Fruit fly (Drosophila melanogaster) whole organism, wandering third instar larva: Measurements from ENCODE around the gene CG14300.
A peak's percentile ranks its signal among the peaks of the same experiment; 100 is the strongest.

Experiments used
- CG9705 ChIP-seq: fragments of 200-800 bp; sonication (Bioruptor generic); optimal IDR thresholded peaks from 2 replicates; lab custom pipeline; 2018; ENCODE audit warnings: missing biosample characterization, mild to moderate bottlenecking, missing genetic modification characterization
- Dif ChIP-seq: fragments of 200-275, 200-300 bp; sonication (Bioruptor generic); optimal IDR thresholded peaks from 2 replicates; lab custom pipeline; 2018; ENCODE audit warnings: missing biosample characterization, missing genetic modification characterization; ENCODE audit not compliant: partially characterized antibody
- GATAd ChIP-seq: sonication (Bioruptor generic); optimal IDR thresholded peaks from 2 replicates; lab custom pipeline; 2016; ENCODE audit warnings: missing biosample characterization, missing genetic modification characterization
- Jra ChIP-seq: sonication (Bioruptor generic); optimal IDR thresholded peaks from 2 replicates; lab custom pipeline; 2016; ENCODE audit warnings: missing biosample characterization, missing genetic modification characterization
- OdsH ChIP-seq: fragments of 200-800 bp; sonication (Bioruptor generic); optimal IDR thresholded peaks from 2 replicates; lab custom pipeline; 2016; ENCODE audit warnings: missing biosample characterization, mild to moderate bottlenecking, missing genetic modification characterization
- Sp1 ChIP-seq: fragments of 200-800 bp; sonication (Bioruptor generic); optimal IDR thresholded peaks from 3 replicates; lab custom pipeline; 2019; ENCODE audit warnings: missing biosample characterization, mild to moderate bottlenecking, missing genetic modification characterization, moderate library complexity
- brk ChIP-seq: fragments of 200-800 bp; sonication (Bioruptor generic); optimal IDR thresholded peaks from 2 replicates; lab custom pipeline; 2016; ENCODE audit warnings: missing biosample characterization, mild to moderate bottlenecking, missing genetic modification characterization
- h ChIP-seq: fragments of 200-800 bp; sonication (Bioruptor generic); optimal IDR thresholded peaks from 3 replicates; lab custom pipeline; 2016; ENCODE audit warnings: missing biosample characterization, mild to moderate bottlenecking, missing genetic modification characterization
- jim ChIP-seq: fragments of 175-275, 200-325 bp; sonication (Bioruptor generic); optimal IDR thresholded peaks from 2 replicates; lab custom pipeline; 2016; ENCODE audit warnings: missing biosample characterization, mild to moderate bottlenecking, missing genetic modification characterization
- pan ChIP-seq: fragments of >200 bp; optimal IDR thresholded peaks from 2 replicates; lab custom pipeline; 2017
- psq ChIP-seq: fragments of 200-800 bp; sonication (Bioruptor generic); optimal IDR thresholded peaks from 3 replicates; lab custom pipeline; 2017; ENCODE audit warnings: missing biosample characterization, mild to moderate bottlenecking, missing genetic modification characterization, moderate library complexity
- sage ChIP-seq: fragments of 200-800 bp; sonication (Bioruptor generic); optimal IDR thresholded peaks from 2 replicates; lab custom pipeline; 2016; ENCODE audit warnings: missing biosample characterization, mild to moderate bottlenecking, missing genetic modification characterization
- usp ChIP-seq: fragments of >200 bp; optimal IDR thresholded peaks from 2 replicates; lab custom pipeline; 2017; ENCODE audit warnings: missing biosample characterization, missing genetic modification characterization

- TF ChIP-seq jim (GFP tag; lab: Kevin White, UChicago) = no peak
- TF ChIP-seq GATAd = no peak
- no peak for TF ChIP-seq usp (GFP tag; lab: Kevin White, UChicago)
- TF ChIP-seq CG9705 (GFP tag; lab: Kevin White, UChicago) = no peak
- no peak for TF ChIP-seq psq (GFP tag; lab: Kevin White, UChicago)
- no peak for TF ChIP-seq Jra (GFP tag; lab: Kevin White, UChicago)
- TF ChIP-seq Dif = peak; percentile 55
- no peak for TF ChIP-seq OdsH (GFP tag; lab: Kevin White, UChicago)
- no peak for TF ChIP-seq pan (lab: Kevin White, UChicago)
- peak; percentile 36 for TF ChIP-seq brk
- peak; percentile 24 for TF ChIP-seq h (GFP tag; lab: Kevin White, UChicago)
- no peak for TF ChIP-seq Sp1 (GFP tag; lab: Kevin White, UChicago)
- TF ChIP-seq sage = peak; percentile 68
These were observed 46.8 kb upstream of the CG14300 start for dm6 chr3R:18739978-18740954.
